Fruit fly (Drosophila melanogaster): ENCODE data around the gene pigs.

The pigs gene

dm6 chrX:6616771-6617170 lies 16.9 kb downstream of the pigs start:
- no peak for TF ChIP-seq sage (GFP tag; optimal IDR thresholded peaks at IDR 0.05)
- TF ChIP-seq woc (GFP tag; optimal IDR thresholded peaks at IDR 0.05): no peak
- no peak for TF ChIP-seq psq (GFP tag; optimal IDR thresholded peaks at IDR 0.05)
- no peak for TF ChIP-seq br (GFP tag; optimal IDR thresholded peaks at IDR 0.05)
- TF ChIP-seq Vsx2 (GFP tag; optimal IDR thresholded peaks at IDR 0.05; ENCODE audit: partially characterized antibody): no peak
- TF ChIP-seq Myc (optimal IDR thresholded peaks at IDR 0.05): no peak
- TF ChIP-seq dsf (GFP tag; optimal IDR thresholded peaks at IDR 0.05; ENCODE audit: borderline replicate concordance): no peak
- no peak for TF ChIP-seq Rel (GFP tag; optimal IDR thresholded peaks at IDR 0.05)
- TF ChIP-seq Rel (tag; optimal IDR thresholded peaks at IDR 0.05): no peak

DNA sequence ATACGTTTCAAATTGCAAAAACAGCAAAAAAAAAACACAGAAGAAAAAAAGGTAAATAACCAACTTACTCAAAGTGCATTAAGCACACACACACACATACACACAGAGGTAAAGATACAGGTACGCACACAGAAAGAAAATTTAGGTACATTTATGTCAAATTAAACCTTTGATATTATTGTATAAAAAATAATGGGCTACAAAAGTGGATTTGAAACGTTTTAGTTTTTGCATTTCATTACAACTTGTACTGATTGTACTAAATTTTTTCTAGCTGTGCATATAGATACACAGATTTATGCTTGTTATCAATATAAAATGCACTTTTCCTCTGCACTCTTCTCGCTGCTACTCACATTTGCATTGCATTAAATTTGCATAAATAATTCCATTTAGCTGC lies 17.5 kb downstream of the pigs start:
- TF ChIP-seq HLH106 (tag; optimal IDR thresholded peaks at IDR 0.05) (no peak), pan (optimal IDR thresholded peaks at IDR 0.05) (no peak), dsf (GFP tag; optimal IDR thresholded peaks at IDR 0.05; ENCODE audit: borderline replicate concordance) (no peak), Myc (optimal IDR thresholded peaks at IDR 0.05) (no peak), Rel (GFP tag; optimal IDR thresholded peaks at IDR 0.05) (no peak), Rel (tag; optimal IDR thresholded peaks at IDR 0.05) (no peak), usp (GFP tag; optimal IDR thresholded peaks at IDR 0.05) (no peak), Dif (GFP tag; optimal IDR thresholded peaks at IDR 0.05; ENCODE audit: partially characterized antibody) (no peak), Dfd (GFP tag; optimal IDR thresholded peaks at IDR 0.05) (no peak), br (GFP tag; optimal IDR thresholded peaks at IDR 0.05) (no peak), rgr (GFP tag; optimal IDR thresholded peaks at IDR 0.05) (no peak), Vsx2 (GFP tag; optimal IDR thresholded peaks at IDR 0.05; ENCODE audit: partially characterized antibody) (no peak), Sp1 (GFP tag; optimal IDR thresholded peaks at IDR 0.05) (no peak), ey (GFP tag; optimal IDR thresholded peaks at IDR 0.05) (no peak), jim (GFP tag; optimal IDR thresholded peaks at IDR 0.05) (no peak), sage (GFP tag; optimal IDR thresholded peaks at IDR 0.05) (no peak)

DNA sequence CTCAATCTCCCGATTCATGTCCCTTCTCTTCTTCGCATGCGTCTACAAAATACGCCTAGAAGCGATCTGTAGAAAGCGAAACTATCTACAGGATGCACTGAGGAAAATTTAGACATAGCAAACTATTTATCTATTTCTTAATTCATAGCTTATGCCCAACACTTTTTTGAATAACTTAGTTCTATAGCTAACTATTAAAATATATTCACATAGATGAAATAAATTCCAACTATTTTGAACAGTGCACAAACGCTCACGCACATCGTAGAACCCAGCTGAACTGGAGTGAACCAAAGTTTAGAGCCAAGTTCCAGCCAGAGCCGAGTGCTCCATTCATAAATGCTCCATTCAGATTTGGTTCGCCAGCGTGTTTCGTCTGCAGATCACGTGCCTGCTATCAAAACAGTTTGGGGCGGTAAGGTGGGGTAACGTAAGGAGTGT lies 21.7 kb downstream of the pigs start:
- TF ChIP-seq sv (GFP tag; optimal IDR thresholded peaks at IDR 0.05) (peak; percentile 18), CrebA (GFP tag; optimal IDR thresholded peaks at IDR 0.05; ENCODE audit: borderline replicate concordance) (no peak)

- TF ChIP-seq fru (GFP tag; optimal IDR thresholded peaks at IDR 0.05) (peak; percentile 81), pan (optimal IDR thresholded peaks at IDR 0.05) (no peak), HLH106 (tag; optimal IDR thresholded peaks at IDR 0.05) (peak; percentile 90), ey (GFP tag; optimal IDR thresholded peaks at IDR 0.05) (peak; percentile 84), tai (GFP tag; optimal IDR thresholded peaks at IDR 0.05) (peak; percentile 73), Sp1 (GFP tag; optimal IDR thresholded peaks at IDR 0.05) (peak; percentile 89), Abd-B (GFP tag; optimal IDR thresholded peaks at IDR 0.05) (no peak), Dif (GFP tag; optimal IDR thresholded peaks at IDR 0.05; ENCODE audit: partially characterized antibody) (no peak), Jra (GFP tag; optimal IDR thresholded peaks at IDR 0.05) (peak; percentile 55), psq (GFP tag; optimal IDR thresholded peaks at IDR 0.05) (peak; percentile 82), rgr (GFP tag; optimal IDR thresholded peaks at IDR 0.05) (peak; percentile 86), foxo (GFP tag; optimal IDR thresholded peaks at IDR 0.05) (peak in 1 of 2 experiments; percentile 87), OdsH (GFP tag; optimal IDR thresholded peaks at IDR 0.05) (peak; percentile 90), Myc (optimal IDR thresholded peaks at IDR 0.05) (no peak), CG9705 (GFP tag; optimal IDR thresholded peaks at IDR 0.05) (peak; percentile 64), Rel (GFP tag; optimal IDR thresholded peaks at IDR 0.05) (peak; percentile 28), Rel (tag; optimal IDR thresholded peaks at IDR 0.05) (peak; percentile 48), Hnf4 (GFP tag; optimal IDR thresholded peaks at IDR 0.05) (peak; percentile 83), brk (GFP tag; optimal IDR thresholded peaks at IDR 0.05) (peak; percentile 84), h (GFP tag; optimal IDR thresholded peaks at IDR 0.05) (peak; percentile 87), br (GFP tag; optimal IDR thresholded peaks at IDR 0.05) (peak; percentile 72), sage (GFP tag; optimal IDR thresholded peaks at IDR 0.05) (peak; percentile 79), N (GFP tag; optimal IDR thresholded peaks at IDR 0.05) (no peak), Mio (GFP tag; optimal IDR thresholded peaks at IDR 0.05) (no peak), dl (GFP tag; optimal IDR thresholded peaks at IDR 0.05; ENCODE audit: insufficient read depth in 1 of 2, partially characterized antibody in 2 of 2) (peak in 1 of 2 experiments; percentile 3), woc (GFP tag; optimal IDR thresholded peaks at IDR 0.05) (peak; percentile 89), Dfd (GFP tag; optimal IDR thresholded peaks at IDR 0.05) (no peak), dmrt93B (GFP tag; optimal IDR thresholded peaks at IDR 0.05) (peak; percentile 71), CG32264 (GFP tag; optimal IDR thresholded peaks at IDR 0.05) (peak; percentile 61)
Measured at dm6 chrX:6624006-6624745, 24.3 kb downstream of the pigs start.
